Worm (Caenorhabditis elegans): Measurements from ENCODE around the gene B0361.4.

The B0361.4 gene

DNA sequence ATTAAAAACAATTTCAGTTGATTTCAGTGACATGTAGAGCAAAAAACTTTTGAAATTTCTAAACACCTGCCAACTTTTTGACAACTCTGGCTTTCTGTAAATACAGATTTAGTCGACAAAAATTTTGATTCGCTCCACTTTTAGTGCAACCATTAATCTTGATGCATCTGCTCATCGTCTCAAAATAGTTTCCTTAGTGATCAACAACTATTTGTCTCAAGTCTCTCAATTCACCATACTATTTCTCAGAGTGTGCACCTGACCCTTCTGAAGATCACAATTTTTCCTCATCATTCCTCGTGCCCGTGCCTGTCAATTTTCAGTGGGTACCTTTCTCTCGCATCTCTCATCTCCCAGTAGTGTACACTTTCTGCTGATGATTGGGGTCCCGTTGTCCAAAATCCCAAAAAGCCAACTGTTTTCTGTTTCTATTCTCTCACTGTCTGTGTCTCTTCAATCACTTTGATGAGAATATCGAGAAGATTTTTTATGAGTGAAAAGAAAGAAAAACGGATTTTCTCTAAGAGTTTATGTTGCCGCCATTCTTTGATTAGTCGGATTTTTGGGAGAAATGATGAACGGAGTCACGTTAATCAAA, 41.8 kb upstream of the B0361.4 start:
- TF ChIP-seq unc-62 (GFP tag; optimal IDR thresholded peaks at IDR 0.05 in 1 of 2) (peak in 1 of 2 experiments; percentile 68), unc-62 (tag; optimal IDR thresholded peaks at IDR 0.05) (no peak), mdt-29 (GFP tag; IDR thresholded peaks at IDR 0.05) (no peak), hlh-11 (tag; optimal IDR thresholded peaks at IDR 0.05) (peak; percentile 68), fkh-10 (GFP tag; optimal IDR thresholded peaks at IDR 0.05) (no peak), zip-11 (GFP tag; IDR thresholded peaks at IDR 0.05) (no peak), hmg-1.1 (GFP tag; IDR thresholded peaks at IDR 0.05) (no peak), lsy-2 (tag; optimal IDR thresholded peaks at IDR 0.05) (peak in 1 of 2 experiments; percentile 18), zfp-3 (GFP tag; conservative IDR thresholded peaks at IDR 0.05) (no peak), mxl-3 (GFP tag; optimal IDR thresholded peaks at IDR 0.05) (no peak), D1046.2 (GFP tag; IDR thresholded peaks at IDR 0.05) (no peak), ztf-7 (tag; optimal IDR thresholded peaks at IDR 0.05) (no peak), lim-7 (GFP tag; IDR thresholded peaks at IDR 0.05) (no peak), ces-1 (GFP tag; optimal IDR thresholded peaks at IDR 0.05) (no peak), spr-1 (tag; optimal IDR thresholded peaks at IDR 0.05) (no peak), ceh-32 (tag; optimal IDR thresholded peaks at IDR 0.05; ENCODE audit: poor library complexity) (no peak), T20F7.1 (GFP tag; optimal IDR thresholded peaks at IDR 0.05) (no peak), daf-12 (tag; optimal IDR thresholded peaks at IDR 0.05) (no peak), jun-1 (tag; optimal IDR thresholded peaks at IDR 0.05) (no peak), ceh-20 (GFP tag; IDR thresholded peaks at IDR 0.05) (0 out of 2 replicates have a peak, but pooled peaks have one; percentile 48), tag-97 (GFP tag; IDR thresholded peaks at IDR 0.05) (no peak), ceh-44 (GFP tag; IDR thresholded peaks at IDR 0.05) (no peak), nhr-11 (tag; optimal IDR thresholded peaks at IDR 0.05) (peak; percentile 82), daf-19 (GFP tag; conservative IDR thresholded peaks at IDR 0.05) (no peak), lin-39 (tag; optimal IDR thresholded peaks at IDR 0.05) (no peak), php-3 (GFP tag; IDR thresholded peaks at IDR 0.05) (no peak), daf-16 (GFP tag; optimal IDR thresholded peaks at IDR 0.05) (peak in 1 of 2 experiments; percentile 95), daf-16 (tag; optimal IDR thresholded peaks at IDR 0.05) (no peak), Y5F2A.4 (GFP tag; optimal IDR thresholded peaks at IDR 0.05) (no peak), mep-1 (tag; optimal IDR thresholded peaks at IDR 0.05) (no peak), arid-1 (GFP tag; conservative IDR thresholded peaks at IDR 0.05) (no peak), unc-39 (tag; optimal IDR thresholded peaks at IDR 0.05) (no peak), saeg-2 (GFP tag; IDR thresholded peaks at IDR 0.05) (no peak), hlh-30 (tag; optimal IDR thresholded peaks at IDR 0.05; ENCODE audit: insufficient read depth) (peak; percentile 68), attf-4 (tag; optimal IDR thresholded peaks at IDR 0.05) (no peak), dmd-8 (GFP tag; IDR thresholded peaks at IDR 0.05) (no peak), nhr-48 (tag; optimal IDR thresholded peaks at IDR 0.05) (no peak), F10B5.3 (tag; optimal IDR thresholded peaks at IDR 0.05) (no peak), lin-1 (GFP tag; IDR thresholded peaks at IDR 0.05) (no peak), nhr-102 (tag; optimal IDR thresholded peaks at IDR 0.05) (no peak), mdl-1 (tag; optimal IDR thresholded peaks at IDR 0.05) (peak in 1 of 2 experiments; percentile 0), nhr-10 (tag; optimal IDR thresholded peaks at IDR 0.05) (no peak), nhr-28 (tag; optimal IDR thresholded peaks at IDR 0.05) (peak; percentile 5), egl-43 (GFP tag; IDR thresholded peaks at IDR 0.05) (no peak), lin-15B (tag; optimal IDR thresholded peaks at IDR 0.05) (no peak), aha-1 (tag) (peak; percentile 84), ctbp-1 (GFP tag; IDR thresholded peaks at IDR 0.05) (no peak), Y75B8A.6 (GFP tag; IDR thresholded peaks at IDR 0.05) (no peak), nhr-237 (tag; optimal IDR thresholded peaks at IDR 0.05) (no peak)
